Worm (Caenorhabditis elegans) whole organism, L4 larva: ENCODE results near the gene F29A7.4.

Experiments
- ama-1 ChIP-seq: fragments of 150-350 bp; optimal IDR thresholded peaks from 2 replicates; lab custom pipeline; 2014; ENCODE audit warnings: inconsistent platforms, mixed read lengths
- dmd-8 ChIP-seq: fragments of 200-800 bp; sonication (Bioruptor generic); IDR thresholded peaks from 2 replicates; pipeline ENCODE4 v1.3.6; 2022; ENCODE audit warnings: missing genetic modification characterization, missing compliant biosample characterization
- fkh-10 ChIP-seq: fragments of 150-350 bp; optimal IDR thresholded peaks from 2 replicates; lab custom pipeline; 2014; ENCODE audit warnings: missing biosample characterization, missing genetic modification reagents, missing genetic modification characterization
- nhr-102 ChIP-seq: sonication (generic microtip); optimal IDR thresholded peaks from 2 replicates; lab custom pipeline; 2016; ENCODE audit warnings: mild to moderate bottlenecking, missing genetic modification characterization, moderate library complexity, missing compliant biosample characterization
- rbr-2 ChIP-seq: sonication (generic microtip); optimal IDR thresholded peaks from 2 replicates; lab custom pipeline; 2016; ENCODE audit warnings: missing genotype, missing genetic modification characterization, missing compliant biosample characterization
- skn-1 ChIP-seq: fragments of 150-350 bp; optimal IDR thresholded peaks from 2 replicates; lab custom pipeline; 2014; ENCODE audit warnings: missing biosample characterization, missing genetic modification characterization
- unc-130 ChIP-seq: sonication (generic microtip); optimal IDR thresholded peaks from 2 replicates; lab custom pipeline; 2016; ENCODE audit warnings: missing genetic modification reagents, missing genetic modification characterization, missing compliant biosample characterization

- TF ChIP-seq nhr-102 (no peak), rbr-2 (no peak), unc-130 (GFP tag; lab: Kevin White, UChicago) (no peak), fkh-10 (no peak), dmd-8 (GFP tag; lab: Robert Waterston, UW) (no peak), ama-1 (lab: Kevin White, UChicago) (no peak), skn-1 (tag; lab: Kevin White, UChicago) (no peak)
Measured at ce11 chrII:2769021-2769420, 19.2 kb downstream of the F29A7.4 start, which contains the start of gene F08D12.7.
